Worm (Caenorhabditis elegans) whole organism, early embryonic: ENCODE data around the gene dylt-3.

Experiments
- B0310.2 ChIP-seq: sonication (generic microtip); optimal IDR thresholded peaks from 2 replicates; lab custom pipeline; 2016; ENCODE audit warnings: mild to moderate bottlenecking, missing genetic modification characterization, missing compliant biosample characterization
- F13C5.2 ChIP-seq: sonication (generic microtip); optimal IDR thresholded peaks from 2 replicates; lab custom pipeline; 2017; ENCODE audit warnings: mild to moderate bottlenecking, missing genetic modification characterization, inconsistent platforms, missing compliant biosample characterization
- aly-1 ChIP-seq: sonication (generic microtip); optimal IDR thresholded peaks from 2 replicates; lab custom pipeline; 2016; ENCODE audit warnings: missing genetic modification characterization, missing compliant biosample characterization
- ama-1 ChIP-seq: fragments of 150-350 bp; optimal IDR thresholded peaks from 2 replicates; lab custom pipeline; 2014
- ceh-13 ChIP-seq: fragments of 200-800 bp; sonication (Bioruptor generic); optimal IDR thresholded peaks from 2 replicates; lab custom pipeline; 2018; ENCODE audit warnings: mild to moderate bottlenecking, missing genetic modification characterization, missing compliant biosample characterization
- ceh-36 ChIP-seq: sonication (generic microtip); optimal IDR thresholded peaks from 2 replicates; lab custom pipeline; 2016; ENCODE audit warnings: missing genetic modification characterization, inconsistent platforms, missing compliant biosample characterization
- flt-1 ChIP-seq: fragments of 200-800 bp; sonication (Bioruptor generic); IDR thresholded peaks from 2 replicates; pipeline ENCODE4 v1.3.6; 2022; ENCODE audit warnings: missing genetic modification characterization, missing compliant biosample characterization
- hmg-4 ChIP-seq: fragments of 200-800 bp; sonication (Bioruptor generic); optimal IDR thresholded peaks from 2 replicates; lab custom pipeline; 2018; ENCODE audit warnings: mild to moderate bottlenecking, missing genetic modification characterization, missing compliant biosample characterization
- hnd-1 ChIP-seq: sonication (generic microtip); optimal IDR thresholded peaks from 2 replicates; lab custom pipeline; 2016; ENCODE audit warnings: missing genetic modification characterization, missing compliant biosample characterization
- pes-1 ChIP-seq: fragments of 200-800 bp; sonication (Bioruptor generic); IDR thresholded peaks from 2 replicates; pipeline ENCODE4 v1.3.6; 2022; ENCODE audit warnings: missing genetic modification reagents, missing genetic modification characterization, missing compliant biosample characterization
- sea-1 ChIP-seq: fragments of 200-800 bp; sonication (Bioruptor generic); conservative IDR thresholded peaks from 2 replicates; pipeline ENCODE4 v1.3.6; 2022; ENCODE audit warnings: missing genetic modification characterization, missing compliant biosample characterization
- tbx-11 ChIP-seq: fragments of 200-800 bp; sonication (Bioruptor generic); IDR thresholded peaks from 2 replicates; pipeline ENCODE4 v1.3.6; 2022; ENCODE audit warnings: missing genetic modification characterization, missing compliant biosample characterization

DNA sequence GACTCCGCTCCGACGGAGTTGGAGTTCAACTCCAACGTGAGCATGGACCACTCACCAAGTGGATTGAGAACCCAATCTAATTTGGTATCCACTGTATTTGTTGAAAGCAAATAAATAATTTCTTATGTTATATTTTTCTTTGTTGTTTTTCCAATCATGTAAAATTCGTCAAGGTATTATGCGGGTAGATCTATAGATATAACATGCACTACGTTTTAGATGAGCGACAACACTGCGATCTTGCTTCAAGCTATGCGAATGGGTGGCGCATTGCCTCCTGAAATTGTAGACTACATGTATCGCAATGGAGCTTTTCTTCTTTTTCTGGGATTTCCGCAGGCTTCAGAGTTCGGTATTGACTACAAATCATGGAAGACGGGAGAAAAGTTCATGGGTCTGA lies 37.0 kb upstream of the dylt-3 start, which contains the start of gene F10B5.2:
- TF ChIP-seq ceh-13 (GFP tag; lab: Kevin White, UChicago) (no peak), ama-1 (lab: Kevin White, UChicago) (no peak), tbx-11 (GFP tag; lab: Robert Waterston, UW) (no peak), hnd-1 (tag; lab: Kevin White, UChicago) (no peak), flt-1 (no peak), aly-1 (tag; lab: Kevin White, UChicago) (no peak), hmg-4 (GFP tag; lab: Kevin White, UChicago) (no peak), ceh-36 (tag; lab: Kevin White, UChicago) (no peak), pes-1 (GFP tag; lab: Robert Waterston, UW) (no peak), B0310.2 (tag; lab: Kevin White, UChicago) (no peak), F13C5.2 (no peak), sea-1 (GFP tag; lab: Robert Waterston, UW) (no peak)
